Worm (Caenorhabditis elegans): ENCODE measurements around the gene sru-36.

DNA sequence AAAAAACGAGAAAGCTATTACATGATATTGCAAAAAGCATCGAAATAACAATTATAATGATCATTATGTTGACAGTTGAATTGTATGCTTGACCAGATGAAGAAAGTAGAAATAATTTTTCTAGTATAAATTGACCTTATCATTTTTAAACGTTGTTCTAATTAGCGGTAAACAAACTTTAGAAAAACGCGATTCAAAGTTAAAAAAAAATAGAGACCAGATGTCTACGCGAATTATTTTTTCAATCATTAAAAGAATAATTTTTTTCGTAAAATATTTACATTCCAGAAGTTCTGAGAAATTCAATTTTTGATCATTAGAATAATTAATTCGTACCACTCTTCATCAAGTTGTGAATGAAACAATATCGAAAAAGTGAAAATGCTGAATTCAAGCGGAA lies 39.5 kb upstream of the sru-36 start, which contains the start of gene F46B6.10:
- no peak for TF ChIP-seq nhr-77 (tag; optimal IDR thresholded peaks at IDR 0.05)
- TF ChIP-seq lir-3 (tag; optimal IDR thresholded peaks at IDR 0.05; ENCODE audit: poor library complexity), result no peak
- no peak for TF ChIP-seq snpc-4 (tag; optimal IDR thresholded peaks at IDR 0.05)
- TF ChIP-seq lsy-2 (tag; optimal IDR thresholded peaks at IDR 0.05), result no peak
- TF ChIP-seq ceh-90 (tag; optimal IDR thresholded peaks at IDR 0.05), result no peak
- TF ChIP-seq ceh-88 (GFP tag; IDR thresholded peaks at IDR 0.05), result no peak
- TF ChIP-seq nhr-11 (tag; optimal IDR thresholded peaks at IDR 0.05), result no peak
- TF ChIP-seq F16B12.6 (tag; optimal IDR thresholded peaks at IDR 0.05), result no peak
- TF ChIP-seq ets-5 (GFP tag; IDR thresholded peaks at IDR 0.05), result no peak
- TF ChIP-seq unc-62 (GFP tag; optimal IDR thresholded peaks at IDR 0.05), result no peak
- TF ChIP-seq hpl-2 (GFP tag; optimal IDR thresholded peaks at IDR 0.05), result no peak
